Fruit fly (Drosophila melanogaster) whole organism, pupa: ENCODE measurements around the gene CG4080.
A peak's percentile ranks its signal among the peaks of the same experiment; 100 is the strongest.

Source experiments
- CG10348 ChIP-seq: fragments of 200-800 bp; sonication (Bioruptor generic); IDR thresholded peaks from 2 replicates; pipeline ENCODE4 v1.3.6; 2022; ENCODE audit warnings: missing biosample characterization, missing genetic modification characterization
- CG12605 ChIP-seq: fragments of 200-800 bp; sonication (Bioruptor generic); IDR thresholded peaks from 2 replicates; pipeline ENCODE4 v1.3.6; 2022; ENCODE audit warnings: missing biosample characterization, missing genetic modification characterization
- CG13204 ChIP-seq: fragments of 200-800 bp; sonication (Bioruptor generic); optimal IDR thresholded peaks from 2 replicates; lab custom pipeline; 2018; ENCODE audit warnings: missing biosample characterization, mild to moderate bottlenecking, missing genetic modification characterization, moderate library complexity
- CG14655 ChIP-seq: fragments of 200-800 bp; sonication (Bioruptor generic); optimal IDR thresholded peaks from 3 replicates; lab custom pipeline; 2017; ENCODE audit warnings: mild to moderate bottlenecking, missing biosample characterization, missing genetic modification reagents, missing genetic modification characterization
- CG15710 ChIP-seq: fragments of 200-800 bp; sonication (Bioruptor generic); optimal IDR thresholded peaks from 2 replicates; lab custom pipeline; 2018; ENCODE audit warnings: missing biosample characterization, mild to moderate bottlenecking, missing genetic modification characterization, moderate library complexity
- CG17806 ChIP-seq: fragments of 200-800 bp; sonication (Bioruptor generic); optimal IDR thresholded peaks from 2 replicates; lab custom pipeline; 2018; ENCODE audit warnings: missing biosample characterization, mild to moderate bottlenecking, missing genetic modification characterization, moderate library complexity
- CG32121 ChIP-seq: fragments of 200-800 bp; sonication (Bioruptor generic); IDR thresholded peaks from 2 replicates; pipeline ENCODE4 v1.3.6; 2022; ENCODE audit warnings: missing biosample characterization, missing genetic modification characterization
- CG34367 ChIP-seq: fragments of 200-800 bp; sonication (Bioruptor generic); optimal IDR thresholded peaks from 2 replicates; lab custom pipeline; 2018; ENCODE audit warnings: missing biosample characterization, mild to moderate bottlenecking, missing genetic modification characterization
- CG4496 ChIP-seq: fragments of 200-800 bp; sonication (Bioruptor generic); IDR thresholded peaks from 3 replicates; pipeline ENCODE4 v1.3.6; 2022; ENCODE audit warnings: missing biosample characterization, missing genetic modification characterization
- CG8159 ChIP-seq: fragments of 200-800 bp; sonication (Bioruptor generic); optimal IDR thresholded peaks from 3 replicates; lab custom pipeline; 2018; ENCODE audit warnings: missing biosample characterization, mild to moderate bottlenecking, missing genetic modification characterization, moderate library complexity
- CG8301 ChIP-seq: fragments of 200-800 bp; sonication (Bioruptor generic); optimal IDR thresholded peaks from 2 replicates; lab custom pipeline; 2018; ENCODE audit warnings: missing biosample characterization, mild to moderate bottlenecking, missing genetic modification characterization
- CG9948 ChIP-seq: fragments of 200-800 bp; sonication (Bioruptor generic); optimal IDR thresholded peaks from 2 replicates; lab custom pipeline; 2018; ENCODE audit warnings: missing biosample characterization, mild to moderate bottlenecking, missing genetic modification characterization, moderate library complexity
- D1 ChIP-seq: fragments of 200-800 bp; sonication (Bioruptor generic); optimal IDR thresholded peaks from 2 replicates; lab custom pipeline; 2018; ENCODE audit warnings: missing biosample characterization, mild to moderate bottlenecking, missing genetic modification characterization, moderate library complexity
- EcR ChIP-seq: fragments of 200-800 bp; sonication (Bioruptor generic); optimal IDR thresholded peaks from 3 replicates; lab custom pipeline; 2019; ENCODE audit warnings: missing biosample characterization, missing genetic modification characterization, mild to moderate bottlenecking, moderate library complexity, missing genetic modification reagents
- Ets98B ChIP-seq: fragments of 200-800 bp; sonication (Bioruptor generic); IDR thresholded peaks from 2 replicates; pipeline ENCODE4 v1.3.6; 2022; ENCODE audit warnings: missing biosample characterization, missing genetic modification characterization
- Pif1A ChIP-seq: fragments of 200-800 bp; sonication (Bioruptor generic); optimal IDR thresholded peaks from 3 replicates; lab custom pipeline; 2016; ENCODE audit warnings: missing biosample characterization, missing genetic modification characterization
- Pif1B ChIP-seq: fragments of 200-800 bp; sonication (Bioruptor generic); optimal IDR thresholded peaks from 3 replicates; lab custom pipeline; 2016; ENCODE audit warnings: missing biosample characterization, missing genetic modification characterization
- Snoo ChIP-seq: fragments of 200-800 bp; sonication (Bioruptor generic); optimal IDR thresholded peaks from 3 replicates; lab custom pipeline; 2017; ENCODE audit warnings: missing biosample characterization, mild to moderate bottlenecking, missing genetic modification characterization, inconsistent platforms
- fd96Ca ChIP-seq: fragments of 200-800 bp; sonication (Bioruptor generic); IDR thresholded peaks from 3 replicates; pipeline ENCODE4 v1.3.6; 2022; ENCODE audit warnings: missing biosample characterization, missing genetic modification characterization
- gl ChIP-seq: fragments of 200-800 bp; sonication (Bioruptor generic); optimal IDR thresholded peaks from 2 replicates; lab custom pipeline; 2018; ENCODE audit warnings: missing biosample characterization, mild to moderate bottlenecking, missing genetic modification characterization
- rn ChIP-seq: fragments of 200-800 bp; sonication (Bioruptor generic); IDR thresholded peaks from 2 replicates; pipeline ENCODE4 v1.3.6; 2022; ENCODE audit warnings: missing biosample characterization, missing genetic modification characterization

CG4080 gene

DNA sequence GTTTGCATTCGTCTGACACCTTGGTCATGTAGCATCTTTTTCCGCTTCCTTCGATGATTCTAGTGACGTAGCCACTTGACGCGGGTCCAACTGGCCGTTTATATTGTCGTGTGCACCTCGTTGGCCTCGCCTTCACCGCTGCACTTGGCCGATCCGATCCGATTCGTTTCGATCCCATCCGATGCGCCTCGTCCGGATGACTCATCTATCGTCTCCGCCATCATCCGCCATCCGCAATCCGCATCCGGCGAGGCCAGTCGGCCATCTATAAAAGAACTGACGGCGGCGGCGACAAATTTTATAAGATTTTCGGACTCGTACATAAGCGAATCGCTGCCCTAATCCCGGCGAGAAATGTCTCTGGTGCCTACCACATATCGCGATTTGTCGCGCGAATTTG is 23.9 kb downstream of the CG4080 start, which contains the start of gene CG4461:
Gene CG4461 (plus strand): TSS at position 301 of the 400 bp plus-strand sequence.
- TF ChIP-seq CG14655, result no peak
- no peak for TF ChIP-seq rn (GFP tag; lab: Robert Waterston, UW)
- no peak for TF ChIP-seq CG8301 (tag; lab: Kevin White, UChicago)
- TF ChIP-seq CG13204 (GFP tag; lab: Kevin White, UChicago), result no peak
- no peak for TF ChIP-seq CG4496 (GFP tag; lab: Robert Waterston, UW)
- TF ChIP-seq fd96Ca (GFP tag; lab: Robert Waterston, UW), result no peak
- TF ChIP-seq CG10348 (GFP tag; lab: Robert Waterston, UW), result no peak
- TF ChIP-seq Snoo (tag; lab: Kevin White, UChicago), result no peak
- no peak for TF ChIP-seq CG34367 (tag; lab: Kevin White, UChicago)
- no peak for TF ChIP-seq CG17806 (tag; lab: Kevin White, UChicago)

DNA sequence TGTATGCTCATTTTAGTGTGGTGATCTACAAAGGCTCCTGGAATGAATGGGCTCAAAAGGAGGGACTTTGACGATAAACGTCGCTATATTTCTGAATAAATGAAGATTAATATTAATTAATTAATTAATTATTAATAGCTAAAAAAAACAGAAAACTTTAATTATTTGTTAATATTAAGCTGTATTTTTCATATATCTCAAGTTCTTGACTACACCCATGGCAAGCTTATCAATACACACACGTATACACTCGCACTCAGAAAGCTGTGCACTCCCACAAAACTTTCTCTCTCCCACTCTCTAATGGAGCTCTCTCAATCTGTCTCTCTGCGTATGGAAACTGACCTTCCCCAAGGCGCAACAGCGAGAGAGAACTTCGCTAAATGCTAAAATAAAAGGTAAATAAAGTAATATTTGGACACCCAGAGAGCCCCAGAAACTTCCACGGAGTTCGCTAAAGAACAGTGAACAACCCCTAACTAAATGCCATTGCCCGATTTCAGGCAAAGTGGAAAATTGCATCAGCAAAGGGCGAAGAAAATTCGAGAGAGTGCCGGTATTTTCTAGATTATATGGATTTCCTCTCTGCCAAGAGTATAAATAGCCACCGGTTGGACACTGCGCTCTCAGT is 25.5 kb downstream of the CG4080 start:
- peak; percentile 89 for TF ChIP-seq CG32121 (GFP tag; lab: Robert Waterston, UW)
- TF ChIP-seq rn (GFP tag; lab: Robert Waterston, UW), result peak; percentile 64
- peak; percentile 70 for TF ChIP-seq CG8301 (tag; lab: Kevin White, UChicago)
- TF ChIP-seq D1 (tag; lab: Kevin White, UChicago), result no peak
- TF ChIP-seq CG34367 (tag; lab: Kevin White, UChicago), result peak; percentile 44
- peak; percentile 81 for TF ChIP-seq CG12605
- TF ChIP-seq CG8159 (tag; lab: Kevin White, UChicago), result peak; percentile 73
- peak; percentile 67 for TF ChIP-seq CG9948 (tag; lab: Kevin White, UChicago)
- peak; percentile 19 for TF ChIP-seq gl (tag; lab: Kevin White, UChicago)
- TF ChIP-seq Pif1B (GFP tag; lab: Kevin White, UChicago), result peak; percentile 73
- peak; percentile 82 for TF ChIP-seq fd96Ca (GFP tag; lab: Robert Waterston, UW)
- TF ChIP-seq Snoo (tag; lab: Kevin White, UChicago), result peak; percentile 67
- TF ChIP-seq EcR (GFP tag; lab: Kevin White, UChicago), result peak; percentile 90
- peak; percentile 84 for TF ChIP-seq CG14655
- peak; percentile 6; the same call in 1 of the 2 replicates for TF ChIP-seq CG10348 (GFP tag; lab: Robert Waterston, UW)
- peak; percentile 93 for TF ChIP-seq CG4496 (GFP tag; lab: Robert Waterston, UW)
- peak; percentile 70 for TF ChIP-seq CG15710 (tag; lab: Kevin White, UChicago)
- no peak for TF ChIP-seq CG13204 (GFP tag; lab: Kevin White, UChicago)
- peak; percentile 88 for TF ChIP-seq Ets98B (GFP tag; lab: Robert Waterston, UW)
- TF ChIP-seq CG17806 (tag; lab: Kevin White, UChicago), result peak; percentile 74
- TF ChIP-seq Pif1A, result peak; percentile 16

DNA sequence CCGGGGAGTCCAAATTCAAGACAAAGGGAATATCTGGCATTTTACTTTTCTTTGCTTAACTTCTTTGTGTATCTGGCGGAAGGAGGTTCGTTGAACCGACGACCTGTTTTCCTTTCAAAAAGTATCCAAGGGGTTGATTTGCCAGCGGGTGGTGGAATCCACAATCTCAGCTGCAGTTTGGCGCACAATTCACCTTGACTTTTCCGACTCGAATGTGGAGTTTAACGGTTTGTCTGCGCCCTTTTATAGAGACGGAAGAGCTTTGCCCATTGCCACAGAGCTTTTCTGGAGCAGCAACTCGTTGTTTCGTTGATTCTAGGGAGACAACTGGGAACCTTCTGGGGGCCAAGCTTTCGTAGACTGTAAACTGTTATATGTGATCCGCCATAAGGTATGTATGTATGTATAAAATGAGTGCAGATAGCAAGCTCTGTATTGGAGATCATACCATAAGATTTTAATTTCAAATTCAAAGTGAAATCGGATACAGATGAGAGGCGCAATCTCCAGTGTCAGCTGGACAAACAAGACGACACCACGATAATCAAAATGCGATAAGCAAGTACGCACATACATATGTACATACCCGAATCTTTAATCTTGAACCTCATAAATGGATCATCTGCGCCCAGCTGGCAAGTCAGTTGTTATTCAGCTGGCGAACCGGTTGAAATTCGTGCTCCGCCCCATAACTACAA is 26.6 kb downstream of the CG4080 start, which contains the start of the genes Hsp67Bc, CG4456 and Hsp22:
Gene Hsp67Bc (minus strand): TSS at position 220 of the 698 bp plus-strand sequence.
Gene CG4456 (plus strand): TSS at position 445 of the 698 bp plus-strand sequence.
Gene Hsp22 (plus strand): TSS at position 654 of the 698 bp plus-strand sequence.
- TF ChIP-seq Pif1B (GFP tag; lab: Kevin White, UChicago), result peak; percentile 27
- no peak for TF ChIP-seq CG32121 (GFP tag; lab: Robert Waterston, UW)
- TF ChIP-seq CG14655, result no peak
- no peak for TF ChIP-seq Pif1A
- TF ChIP-seq EcR (GFP tag; lab: Kevin White, UChicago), result peak; percentile 91
- no peak for TF ChIP-seq Snoo (tag; lab: Kevin White, UChicago)
- TF ChIP-seq CG4496 (GFP tag; lab: Robert Waterston, UW), result peak; percentile 59; the same call in 1 of the 3 replicates
- no peak for TF ChIP-seq D1 (tag; lab: Kevin White, UChicago)

- TF ChIP-seq CG32121 (GFP tag; lab: Robert Waterston, UW) (no peak), CG9948 (tag; lab: Kevin White, UChicago) (peak; percentile 4), Ets98B (GFP tag; lab: Robert Waterston, UW) (peak; percentile 17; the same call in 1 of the 2 replicates), EcR (GFP tag; lab: Kevin White, UChicago) (peak; percentile 17), Snoo (tag; lab: Kevin White, UChicago) (peak; percentile 33), CG14655 (no peak), CG8159 (tag; lab: Kevin White, UChicago) (peak; percentile 20), CG15710 (tag; lab: Kevin White, UChicago) (peak; percentile 30)
Observed at dm6 chr3L:9370907-9371365, 28.1 kb downstream of the CG4080 start, which contains the start of gene Fdx1. Gene Fdx1 (minus strand): TSS chr3L:9371238.

DNA sequence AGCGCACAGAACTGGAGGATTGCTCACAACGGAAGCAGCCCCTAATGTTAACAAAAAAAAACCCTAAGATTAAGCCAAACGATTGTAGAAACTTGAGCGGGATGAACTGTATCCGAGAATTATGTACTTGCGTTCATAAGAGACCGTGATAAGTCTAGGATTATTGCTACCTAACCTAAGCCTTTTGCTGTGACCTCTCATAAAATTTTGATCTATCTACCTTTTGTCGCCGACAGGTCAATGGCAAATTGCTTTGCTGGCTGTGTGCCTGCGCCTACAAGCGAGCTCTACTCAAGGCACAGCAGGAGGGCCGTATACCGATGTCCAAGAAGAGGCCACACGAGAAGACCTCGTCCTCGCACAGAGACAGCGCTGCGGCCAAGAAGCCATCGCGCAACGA is 30.4 kb downstream of the CG4080 start:
- TF ChIP-seq CG9948 (tag; lab: Kevin White, UChicago) (no peak), CG34367 (tag; lab: Kevin White, UChicago) (no peak), CG8159 (tag; lab: Kevin White, UChicago) (no peak), Pif1A (no peak), CG12605 (no peak), CG13204 (GFP tag; lab: Kevin White, UChicago) (no peak), rn (GFP tag; lab: Robert Waterston, UW) (no peak), CG10348 (GFP tag; lab: Robert Waterston, UW) (no peak), Pif1B (GFP tag; lab: Kevin White, UChicago) (no peak), Ets98B (GFP tag; lab: Robert Waterston, UW) (no peak), CG32121 (GFP tag; lab: Robert Waterston, UW) (no peak), CG15710 (tag; lab: Kevin White, UChicago) (no peak)
